Fruit fly (Drosophila melanogaster) Kc167 (cell line): ENCODE data around the gene CG14615.

Experiments
- Sin3A ChIP-seq: fragments of >200 bp; optimal IDR thresholded peaks from 2 replicates; lab custom pipeline; 2018; ENCODE audit warnings: missing external identifiers
- psq ChIP-seq: fragments of >200 bp; optimal IDR thresholded peaks from 2 replicates; lab custom pipeline; 2017; ENCODE audit warnings: missing external identifiers

Gene CG14615

DNA sequence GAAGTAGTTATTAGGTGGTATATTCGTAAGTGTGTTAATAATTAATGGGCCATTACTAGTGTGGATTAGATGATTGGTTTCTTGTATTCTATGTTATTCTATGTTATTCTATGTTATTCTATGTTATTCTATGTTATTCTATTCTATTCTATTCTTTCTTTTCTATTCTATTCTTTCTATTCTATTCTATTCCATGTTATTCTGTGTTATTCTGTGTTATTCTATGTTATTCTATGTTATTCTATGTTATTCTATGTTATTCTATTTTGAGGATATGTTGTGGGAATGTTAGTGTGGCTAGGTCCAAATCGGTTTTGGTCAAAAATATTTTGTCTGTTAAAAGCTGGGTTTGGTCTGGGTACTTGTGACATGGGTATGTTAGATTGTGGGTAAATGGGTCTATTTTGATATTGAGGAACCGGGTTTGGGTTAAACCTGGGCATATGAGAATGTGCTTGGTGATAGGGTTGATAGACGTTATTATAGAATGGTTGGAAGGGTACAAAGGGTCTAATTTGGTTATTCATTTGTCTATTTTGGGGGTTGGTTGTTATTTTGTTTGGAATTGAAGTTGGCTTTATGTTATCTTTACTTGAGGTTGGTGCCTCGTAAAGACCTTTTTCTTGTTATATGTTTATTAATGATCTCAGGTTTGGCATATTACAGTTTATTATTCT lies 16.2 kb downstream of the CG14615 start:
- peak; percentile 100 for TF ChIP-seq psq (lab: Kevin White, UChicago)
- TF ChIP-seq Sin3A (lab: Kevin White, UChicago): peak; percentile 21
